Worm (Caenorhabditis elegans) whole organism, L2 larva: ENCODE measurements around the gene Y7A5A.8.
A peak's percentile ranks its signal among the peaks of the same experiment; 100 is the strongest.

Source experiments
- ama-1 ChIP-seq: fragments of 150-350 bp; optimal IDR thresholded peaks from 2 replicates; lab custom pipeline; 2018; ENCODE audit warnings: inconsistent platforms
- blmp-1 ChIP-seq: sonication (generic microtip); optimal IDR thresholded peaks from 2 replicates; lab custom pipeline; 2017; ENCODE audit warnings: missing genetic modification characterization, mild to moderate bottlenecking, missing compliant biosample characterization, antibody characterized with exemption, moderate library complexity; ENCODE audit not compliant: insufficient read depth
- ceh-16 ChIP-seq: fragments of 150-350 bp; optimal IDR thresholded peaks from 2 replicates; lab custom pipeline; 2014; ENCODE audit warnings: missing biosample characterization, missing genetic modification characterization
- ceh-82 ChIP-seq: fragments of 150-350 bp; optimal IDR thresholded peaks from 2 replicates; lab custom pipeline; 2014; ENCODE audit warnings: missing biosample characterization, missing genetic modification characterization
- lsy-2 ChIP-seq, 2 experiments: fragments of 150-350 bp in 1 of 2; sonication (generic microtip) in 1 of 2; optimal IDR thresholded peaks; 2 replicates each; lab custom pipeline; 2014 to 2017; ENCODE audit warnings: missing biosample characterization in 2 of 2, missing genetic modification characterization in 2 of 2
- mab-5 ChIP-seq: fragments of 150-350 bp; optimal IDR thresholded peaks from 2 replicates; lab custom pipeline; 2014; ENCODE audit warnings: missing biosample characterization, missing genetic modification characterization
- mdl-1 ChIP-seq, 2 experiments: fragments of 150-350 bp in 1 of 2; sonication (generic microtip) in 1 of 2; optimal IDR thresholded peaks; 2 replicates each; lab custom pipeline; 2017; ENCODE audit warnings: missing biosample characterization in 2 of 2, missing genetic modification characterization in 2 of 2
- nhr-77 ChIP-seq: fragments of 150-350 bp; optimal IDR thresholded peaks from 2 replicates; lab custom pipeline; 2014; ENCODE audit warnings: missing biosample characterization, missing genetic modification characterization
- sma-3 ChIP-seq: sonication (generic microtip); optimal IDR thresholded peaks from 2 replicates; lab custom pipeline; 2016; ENCODE audit warnings: missing genetic modification reagents, missing genetic modification characterization, missing compliant biosample characterization
- snpc-4 ChIP-seq: fragments of 150-350 bp; optimal IDR thresholded peaks from 2 replicates; lab custom pipeline; 2014; ENCODE audit warnings: missing biosample characterization, missing genetic modification characterization
- unc-39 ChIP-seq: fragments of 150-350 bp; optimal IDR thresholded peaks from 2 replicates; lab custom pipeline; 2014; ENCODE audit warnings: missing biosample characterization, missing genetic modification characterization
- unc-62 ChIP-seq: fragments of 150-350 bp; optimal IDR thresholded peaks from 2 replicates; lab custom pipeline; 2014; ENCODE audit warnings: missing biosample characterization, missing genetic modification reagents, missing genetic modification characterization
- zag-1 ChIP-seq: fragments of 150-350 bp; optimal IDR thresholded peaks from 2 replicates; lab custom pipeline; 2014; ENCODE audit warnings: missing biosample characterization, missing genetic modification characterization

- TF ChIP-seq lsy-2 (tag; optimal IDR thresholded peaks at IDR 0.05; lab: Kevin White, UChicago) (peak; percentile 50 to 89), ceh-82 (no peak), mab-5 (tag; lab: Kevin White, UChicago) (no peak), unc-62 (no peak), ceh-16 (tag; lab: Kevin White, UChicago) (no peak), zag-1 (tag; lab: Kevin White, UChicago) (no peak), snpc-4 (tag; lab: Kevin White, UChicago) (peak; percentile 14), sma-3 (GFP tag; lab: Kevin White, UChicago) (peak; percentile 72), ama-1 (lab: Kevin White, UChicago) (no peak), blmp-1 (tag; lab: Kevin White, UChicago) (no peak), mdl-1 (tag; optimal IDR thresholded peaks at IDR 0.05; lab: Kevin White, UChicago) (peak; percentile 72 to 96), nhr-77 (tag; lab: Kevin White, UChicago) (no peak), unc-39 (tag; lab: Kevin White, UChicago) (no peak)
These were observed 43.7 kb downstream of the Y7A5A.8 start, which contains the start of the genes csb-1 and F53H4.4 for ce11 chrX:15865868-15866555.
